Worm (Caenorhabditis elegans) whole organism, L1 larva: Measurements from ENCODE around the gene srd-45.

Experiments
- mdl-1 ChIP-seq, 2 experiments: fragments of 150-350 bp; optimal IDR thresholded peaks; 2 replicates each; lab custom pipeline; 2014 to 2017; ENCODE audit warnings: missing biosample characterization in 2 of 2, missing genetic modification characterization in 2 of 2, inconsistent platforms in 1 of 2
- snpc-4 ChIP-seq: fragments of 150-350 bp; optimal IDR thresholded peaks from 2 replicates; lab custom pipeline; 2014; ENCODE audit warnings: missing biosample characterization, missing genetic modification characterization

DNA sequence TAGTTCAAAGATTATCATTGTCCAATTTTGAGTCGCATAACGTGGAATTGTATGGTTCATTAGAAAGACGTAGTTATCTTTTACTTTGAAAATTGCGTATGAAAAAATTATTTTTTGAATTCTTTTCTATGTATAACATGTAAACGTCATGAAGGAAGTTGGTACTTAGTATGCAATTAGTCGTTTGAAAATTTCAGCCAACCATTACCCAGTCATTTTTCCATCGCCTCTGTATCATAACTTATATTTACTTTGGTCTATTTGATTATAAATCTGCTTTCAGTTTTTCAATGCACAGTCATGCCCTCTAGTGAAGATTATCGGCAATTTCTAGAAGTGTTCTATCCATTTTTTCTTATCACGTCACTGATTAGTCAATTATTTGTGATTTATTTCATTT lies 2.4 kb upstream of the srd-45 start, which contains the start of gene srd-41:
- TF ChIP-seq mdl-1 (tag; optimal IDR thresholded peaks at IDR 0.05; lab: Kevin White, UChicago), result no peak
- TF ChIP-seq snpc-4, result no peak
